In genomic region chr3R:29617197-29617596, dm6 we compare ENCODE assay signal across 4 fruit fly cellular contexts.
A peak's percentile ranks its signal among the peaks of the same experiment; 100 is the strongest.
TF ChIP-seq lines count a peak whose summit lies in the region.

No protein-coding gene starts in this region.

- TF ChIP-seq CTCF in whole organism, embryonic (GFP tag; optimal IDR thresholded peaks at IDR 0.05; lab: Kevin White, UChicago) = no peak

TF ChIP-seq in whole organism, embryonic, 481 proteins besides CTCF, POLR2A, EP300 and RAD21 (continues in another document):
- no peak for TF ChIP-seq CG7987 (GFP tag; optimal IDR thresholded peaks at IDR 0.05; lab: Kevin White, UChicago)
- no peak for TF ChIP-seq fru (optimal IDR thresholded peaks at IDR 0.05; lab: Kevin White, UChicago)
- TF ChIP-seq eyg (GFP tag; optimal IDR thresholded peaks at IDR 0.05; lab: Kevin White, UChicago) = no peak
- peak; percentile 46 for TF ChIP-seq dmrt99B (tag; optimal IDR thresholded peaks at IDR 0.05; lab: Kevin White, UChicago)
- no peak for TF ChIP-seq CG3163 (GFP tag; optimal IDR thresholded peaks at IDR 0.05; lab: Kevin White, UChicago)
- no peak for TF ChIP-seq CG17361 (GFP tag; IDR thresholded peaks at IDR 0.05; lab: Robert Waterston, UW)
- TF ChIP-seq Mrtf (GFP tag; IDR thresholded peaks at IDR 0.05; lab: Robert Waterston, UW) = no peak
- TF ChIP-seq stc (GFP tag; IDR thresholded peaks at IDR 0.05; lab: Robert Waterston, UW) = no peak
- no peak for TF ChIP-seq tup (GFP tag; optimal IDR thresholded peaks at IDR 0.05; lab: Kevin White, UChicago)
- no peak for TF ChIP-seq chn (GFP tag; optimal IDR thresholded peaks at IDR 0.05; lab: Kevin White, UChicago)
- no peak for TF ChIP-seq insv (GFP tag; optimal IDR thresholded peaks at IDR 0.05; lab: Kevin White, UChicago)
- TF ChIP-seq row (GFP tag; IDR thresholded peaks at IDR 0.05; lab: Robert Waterston, UW) = peak; percentile 36; the same call in 1 of the 3 replicates
- no peak for TF ChIP-seq zen (tag; optimal IDR thresholded peaks at IDR 0.05; lab: Kevin White, UChicago)
- TF ChIP-seq grau (tag; optimal IDR thresholded peaks at IDR 0.05; lab: Kevin White, UChicago) = no peak
- TF ChIP-seq MBD-R2 (GFP tag; IDR thresholded peaks at IDR 0.05; lab: Robert Waterston, UW) = no peak
- TF ChIP-seq pnt (GFP tag; optimal IDR thresholded peaks at IDR 0.05; lab: Kevin White, UChicago) = no peak
- no peak for TF ChIP-seq pzg (GFP tag; optimal IDR thresholded peaks at IDR 0.05; lab: Kevin White, UChicago)
- TF ChIP-seq trem (tag; optimal IDR thresholded peaks at IDR 0.05; lab: Kevin White, UChicago) = no peak
- TF ChIP-seq fd3F (GFP tag; optimal IDR thresholded peaks at IDR 0.05; lab: Kevin White, UChicago) = no peak
- TF ChIP-seq sd (tag; optimal IDR thresholded peaks at IDR 0.05; lab: Kevin White, UChicago) = no peak
- TF ChIP-seq CG10979 (tag; optimal IDR thresholded peaks at IDR 0.05; lab: Kevin White, UChicago) = no peak
- TF ChIP-seq zfh1 (GFP tag; IDR thresholded peaks at IDR 0.05; lab: Robert Waterston, UW) = no peak
- no peak for TF ChIP-seq CG17186 (GFP tag; optimal IDR thresholded peaks at IDR 0.05; lab: Kevin White, UChicago)
- no peak for TF ChIP-seq phol (tag; optimal IDR thresholded peaks at IDR 0.05; lab: Kevin White, UChicago)
- peak; percentile 20 for TF ChIP-seq Fer1 (GFP tag; optimal IDR thresholded peaks at IDR 0.05; lab: Kevin White, UChicago)

TF ChIP-seq in whole organism, prepupa, 60 proteins besides CTCF, POLR2A, EP300 and RAD21 (continues in another document):
- no peak for TF ChIP-seq CG11902 (GFP tag; optimal IDR thresholded peaks at IDR 0.05; lab: Kevin White, UChicago)
- TF ChIP-seq CG15336 (GFP tag; IDR thresholded peaks at IDR 0.05; lab: Robert Waterston, UW) = peak; percentile 64
- peak; percentile 57 for TF ChIP-seq OdsH (GFP tag; optimal IDR thresholded peaks at IDR 0.05; lab: Kevin White, UChicago)
- no peak for TF ChIP-seq CG6808 (GFP tag; optimal IDR thresholded peaks at IDR 0.05; lab: Kevin White, UChicago)
- TF ChIP-seq Ets21C (GFP tag; optimal IDR thresholded peaks at IDR 0.05; lab: Kevin White, UChicago) = no peak
- TF ChIP-seq fd85E (GFP tag; optimal IDR thresholded peaks at IDR 0.05; lab: Kevin White, UChicago) = no peak
- TF ChIP-seq vri (GFP tag; optimal IDR thresholded peaks at IDR 0.05; lab: Kevin White, UChicago) = no peak
- peak; percentile 37; the same call in 1 of the 2 replicates for TF ChIP-seq CG11294 (GFP tag; IDR thresholded peaks at IDR 0.05; lab: Robert Waterston, UW)
- peak; percentile 33 for TF ChIP-seq Sox14 (GFP tag; optimal IDR thresholded peaks at IDR 0.05; lab: Kevin White, UChicago)
- peak; percentile 53 for TF ChIP-seq pdm3 (GFP tag; optimal IDR thresholded peaks at IDR 0.05; lab: Kevin White, UChicago)
- TF ChIP-seq acj6 (GFP tag; optimal IDR thresholded peaks at IDR 0.05; lab: Kevin White, UChicago) = peak; percentile 48
- peak; percentile 63 for TF ChIP-seq CG10631 (GFP tag; optimal IDR thresholded peaks at IDR 0.05; lab: Kevin White, UChicago)
- TF ChIP-seq Eip78C (GFP tag; lab: Kevin White, UChicago) = peak; percentile 86
- TF ChIP-seq CG8319 (GFP tag; optimal IDR thresholded peaks at IDR 0.05; lab: Kevin White, UChicago) = peak; percentile 32
- TF ChIP-seq CG4318 (GFP tag; optimal IDR thresholded peaks at IDR 0.05; lab: Kevin White, UChicago) = no peak
- TF ChIP-seq CG6854 (GFP tag; optimal IDR thresholded peaks at IDR 0.05; lab: Kevin White, UChicago) = no peak
- TF ChIP-seq CG31627 (GFP tag; optimal IDR thresholded peaks at IDR 0.05; lab: Kevin White, UChicago) = peak; percentile 20
- TF ChIP-seq Hr4 (GFP tag; optimal IDR thresholded peaks at IDR 0.05; lab: Kevin White, UChicago) = peak; percentile 21
- no peak for TF ChIP-seq CG9139 (GFP tag; optimal IDR thresholded peaks at IDR 0.05; lab: Kevin White, UChicago)
- TF ChIP-seq Hr38 (GFP tag; optimal IDR thresholded peaks at IDR 0.05; lab: Kevin White, UChicago) = no peak
- TF ChIP-seq CG6163 (GFP tag; IDR thresholded peaks at IDR 0.05; lab: Robert Waterston, UW) = peak; percentile 76
- TF ChIP-seq CG34406 (GFP tag; optimal IDR thresholded peaks at IDR 0.05; lab: Kevin White, UChicago) = peak; percentile 28
- TF ChIP-seq ss (GFP tag; optimal IDR thresholded peaks at IDR 0.05; lab: Kevin White, UChicago) = no peak
- TF ChIP-seq CG3919 (GFP tag; optimal IDR thresholded peaks at IDR 0.05; lab: Kevin White, UChicago) = peak; percentile 41

TF ChIP-seq in whole organism, pupa, 21 proteins besides CTCF, POLR2A, EP300 and RAD21:
- TF ChIP-seq CG12605 (GFP tag; IDR thresholded peaks at IDR 0.05; lab: Robert Waterston, UW) = peak; percentile 25; the same call in 1 of the 2 replicates
- no peak for TF ChIP-seq Pif1B (GFP tag; optimal IDR thresholded peaks at IDR 0.05; lab: Kevin White, UChicago)
- peak; percentile 57 for TF ChIP-seq CG15710 (tag; optimal IDR thresholded peaks at IDR 0.05; lab: Kevin White, UChicago)
- peak; percentile 25; the same call in 1 of the 2 replicates for TF ChIP-seq rn (GFP tag; IDR thresholded peaks at IDR 0.05; lab: Robert Waterston, UW)
- TF ChIP-seq CG34367 (tag; optimal IDR thresholded peaks at IDR 0.05; lab: Kevin White, UChicago) = peak; percentile 33
- peak; percentile 33; the same call in 1 of the 2 replicates for TF ChIP-seq Ets98B (GFP tag; IDR thresholded peaks at IDR 0.05; lab: Robert Waterston, UW)
- no peak for TF ChIP-seq D1 (tag; optimal IDR thresholded peaks at IDR 0.05; lab: Kevin White, UChicago)
- TF ChIP-seq fd96Ca (GFP tag; IDR thresholded peaks at IDR 0.05; lab: Robert Waterston, UW) = no peak
- TF ChIP-seq CG8159 (tag; optimal IDR thresholded peaks at IDR 0.05; lab: Kevin White, UChicago) = peak; percentile 49
- peak; percentile 16 for TF ChIP-seq CG14655 (GFP tag; optimal IDR thresholded peaks at IDR 0.05; lab: Kevin White, UChicago)
- no peak for TF ChIP-seq gl (tag; optimal IDR thresholded peaks at IDR 0.05; lab: Kevin White, UChicago)
- TF ChIP-seq Snoo (tag; optimal IDR thresholded peaks at IDR 0.05; lab: Kevin White, UChicago) = peak; percentile 43
- peak; percentile 27 for TF ChIP-seq CG9948 (tag; optimal IDR thresholded peaks at IDR 0.05; lab: Kevin White, UChicago)
- peak; percentile 1 for TF ChIP-seq CG8301 (tag; optimal IDR thresholded peaks at IDR 0.05; lab: Kevin White, UChicago)
- TF ChIP-seq CG17806 (tag; optimal IDR thresholded peaks at IDR 0.05; lab: Kevin White, UChicago) = peak; percentile 42
- TF ChIP-seq EcR (GFP tag; optimal IDR thresholded peaks at IDR 0.05; lab: Kevin White, UChicago) = no peak
- TF ChIP-seq CG10348 (GFP tag; IDR thresholded peaks at IDR 0.05; lab: Robert Waterston, UW) = no peak
- TF ChIP-seq CG32121 (GFP tag; IDR thresholded peaks at IDR 0.05; lab: Robert Waterston, UW) = peak; percentile 16; the same call in 1 of the 2 replicates
- peak; percentile 51; the same call in 1 of the 3 replicates for TF ChIP-seq CG4496 (GFP tag; IDR thresholded peaks at IDR 0.05; lab: Robert Waterston, UW)
- no peak for TF ChIP-seq CG13204 (GFP tag; optimal IDR thresholded peaks at IDR 0.05; lab: Kevin White, UChicago)
- peak; percentile 22 for TF ChIP-seq Pif1A (GFP tag; optimal IDR thresholded peaks at IDR 0.05; lab: Kevin White, UChicago)

TF ChIP-seq in whole organism, wandering third instar larva, 38 proteins besides CTCF, POLR2A, EP300 and RAD21:
- no peak for TF ChIP-seq sage (GFP tag; optimal IDR thresholded peaks at IDR 0.05; lab: Kevin White, UChicago)
- TF ChIP-seq rgr (GFP tag; optimal IDR thresholded peaks at IDR 0.05; lab: Kevin White, UChicago) = peak; percentile 30
- TF ChIP-seq h (GFP tag; optimal IDR thresholded peaks at IDR 0.05; lab: Kevin White, UChicago) = peak; percentile 43
- no peak for TF ChIP-seq psq (GFP tag; optimal IDR thresholded peaks at IDR 0.05; lab: Kevin White, UChicago)
- TF ChIP-seq CG9705 (GFP tag; optimal IDR thresholded peaks at IDR 0.05; lab: Kevin White, UChicago) = no peak
- peak; percentile 4 for TF ChIP-seq fru (GFP tag; optimal IDR thresholded peaks at IDR 0.05; lab: Kevin White, UChicago)
- TF ChIP-seq Sp1 (GFP tag; optimal IDR thresholded peaks at IDR 0.05; lab: Kevin White, UChicago) = peak; percentile 15
- TF ChIP-seq CG32264 (GFP tag; optimal IDR thresholded peaks at IDR 0.05; lab: Kevin White, UChicago) = no peak
- TF ChIP-seq foxo (GFP tag; optimal IDR thresholded peaks at IDR 0.05; lab: Kevin White, UChicago) = peak in 1 of 2 experiments; percentile 3
- no peak for TF ChIP-seq lola (GFP tag; optimal IDR thresholded peaks at IDR 0.05; lab: Kevin White, UChicago)
- no peak for TF ChIP-seq woc (GFP tag; optimal IDR thresholded peaks at IDR 0.05; lab: Kevin White, UChicago)
- TF ChIP-seq HLH106 (tag; optimal IDR thresholded peaks at IDR 0.05; lab: Kevin White, UChicago) = peak; percentile 59
- TF ChIP-seq CrebA (GFP tag; optimal IDR thresholded peaks at IDR 0.05; lab: Kevin White, UChicago; ENCODE audit: borderline replicate concordance) = no peak
- peak; percentile 33 for TF ChIP-seq OdsH (GFP tag; optimal IDR thresholded peaks at IDR 0.05; lab: Kevin White, UChicago)
- no peak for TF ChIP-seq N (GFP tag; optimal IDR thresholded peaks at IDR 0.05; lab: Kevin White, UChicago)
- TF ChIP-seq dl (GFP tag; optimal IDR thresholded peaks at IDR 0.05; lab: Kevin White, UChicago; ENCODE audit: insufficient read depth in 1 of 2, partially characterized antibody in 2 of 2) = no peak
TF ChIP-seq in whole organism, wandering third instar larva: peak in this region for 7.

Comparison
In these comparisons a context has a peak if more than half of its experiments do, and no peak if none do; other contexts are left out.
1. Of the 7 proteins assayed by ChIP-seq in both whole organism, embryonic and whole organism, prepupa: peak only in whole organism, embryonic: none; only in whole organism, prepupa: Hr39 and Sox102F; in both: none; in neither: 5.